Worm (Caenorhabditis elegans): ENCODE data around the gene K11D12.8.

DNA sequence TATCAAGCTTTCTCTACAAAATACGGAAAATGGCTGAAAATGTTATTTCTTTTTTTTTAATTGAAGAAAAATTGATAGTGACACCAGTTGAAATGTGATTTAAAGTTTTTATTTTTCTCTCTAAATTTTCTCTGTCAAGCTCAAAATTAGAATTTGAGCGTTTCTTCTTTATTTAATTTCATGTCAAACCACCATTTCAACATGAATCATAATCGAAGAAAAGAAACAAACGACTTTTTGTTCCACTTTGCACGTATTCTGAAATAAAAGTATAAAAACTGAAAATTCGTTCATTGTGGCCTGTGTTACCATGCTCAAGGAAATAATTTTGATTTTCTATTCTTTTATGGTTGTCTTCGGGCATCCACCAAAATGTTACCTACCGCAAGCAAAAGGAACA is 7.7 kb downstream of the K11D12.8 start, which contains the start of gene K11D12.13:
- no peak for TF ChIP-seq unc-3 (GFP tag; conservative IDR thresholded peaks at IDR 0.05)
- no peak for TF ChIP-seq unc-3 (tag; optimal IDR thresholded peaks at IDR 0.05)
- TF ChIP-seq ama-1 (optimal IDR thresholded peaks at IDR 0.05) = no peak
